Fruit fly (Drosophila melanogaster) whole organism, embryonic: ENCODE measurements around the gene Mgstl.

Source experiments
- ATbp ChIP-seq: fragments of 200-800 bp; sonication (Bioruptor generic); optimal IDR thresholded peaks from 2 replicates; lab custom pipeline; 2017; ENCODE audit warnings: missing biosample characterization, mild to moderate bottlenecking, missing genetic modification characterization, missing genetic modification reagents
- Abd-B ChIP-seq: fragments of 200-800 bp; sonication (Bioruptor generic); optimal IDR thresholded peaks from 2 replicates; lab custom pipeline; 2018; ENCODE audit warnings: missing biosample characterization, mild to moderate bottlenecking, missing genetic modification characterization, moderate library complexity
- Asciz ChIP-seq: fragments of 200-800 bp; sonication (Bioruptor generic); optimal IDR thresholded peaks from 2 replicates; lab custom pipeline; 2017; ENCODE audit warnings: missing biosample characterization, mild to moderate bottlenecking, missing genetic modification characterization, missing genetic modification reagents
- B-H2 ChIP-seq: fragments of 200-800 bp; sonication (Bioruptor generic); optimal IDR thresholded peaks from 2 replicates; lab custom pipeline; 2018; ENCODE audit warnings: missing biosample characterization, mild to moderate bottlenecking, missing genetic modification characterization
- CG10654 ChIP-seq: fragments of 200-800 bp; sonication (Bioruptor generic); optimal IDR thresholded peaks from 2 replicates; lab custom pipeline; 2016; ENCODE audit warnings: missing biosample characterization, missing genetic modification characterization
- CG13894 ChIP-seq: fragments of 200-800 bp; sonication (Bioruptor generic); optimal IDR thresholded peaks from 3 replicates; lab custom pipeline; 2018; ENCODE audit warnings: missing biosample characterization, mild to moderate bottlenecking, missing genetic modification characterization, moderate library complexity
- CG16813 ChIP-seq: fragments of 200-800 bp; sonication (Bioruptor generic); IDR thresholded peaks from 3 replicates; pipeline ENCODE4 v1.3.6; 2022; ENCODE audit warnings: missing biosample characterization, missing genetic modification characterization; ENCODE audit not compliant: partially characterized antibody
- CG2120 ChIP-seq: fragments of 200-800 bp; sonication (Bioruptor generic); optimal IDR thresholded peaks from 3 replicates; lab custom pipeline; 2016; ENCODE audit warnings: missing biosample characterization, missing genetic modification characterization
- CG43689 ChIP-seq: fragments of 200-800 bp; sonication (Bioruptor generic); IDR thresholded peaks from 2 replicates; pipeline ENCODE4 v1.3.6; 2022; ENCODE audit warnings: missing biosample characterization, missing genetic modification characterization
- CG6689 ChIP-seq: fragments of 200-800 bp; sonication (Bioruptor generic); IDR thresholded peaks from 2 replicates; pipeline ENCODE4 v1.3.6; 2022; ENCODE audit warnings: missing biosample characterization, missing genetic modification characterization
- CG6813 ChIP-seq: fragments of 200-800 bp; sonication (Bioruptor generic); optimal IDR thresholded peaks from 2 replicates; lab custom pipeline; 2017; ENCODE audit warnings: missing biosample characterization, missing genetic modification characterization, mild to moderate bottlenecking, moderate library complexity, missing genetic modification reagents
- CG8281 ChIP-seq: fragments of 200-800 bp; sonication (Bioruptor generic); optimal IDR thresholded peaks from 2 replicates; lab custom pipeline; 2018; ENCODE audit warnings: missing biosample characterization, mild to moderate bottlenecking, missing genetic modification characterization, moderate library complexity
- CG8924 ChIP-seq: fragments of 200-800 bp; optimal IDR thresholded peaks from 3 replicates; lab custom pipeline; 2019; ENCODE audit warnings: missing biosample characterization, mild to moderate bottlenecking, missing genetic modification characterization, moderate library complexity
- CHES-1-like ChIP-seq: fragments of 200-800 bp; sonication (Bioruptor generic); optimal IDR thresholded peaks from 2 replicates; lab custom pipeline; 2016; ENCODE audit warnings: missing biosample characterization, missing genetic modification characterization
- Deaf1 ChIP-seq: fragments of 200-800 bp; optimal IDR thresholded peaks from 3 replicates; lab custom pipeline; 2019; ENCODE audit warnings: missing biosample characterization, mild to moderate bottlenecking, missing genetic modification characterization, moderate library complexity
- Elba2 ChIP-seq: fragments of 200-800 bp; sonication (Bioruptor generic); optimal IDR thresholded peaks from 3 replicates; lab custom pipeline; 2016; ENCODE audit warnings: missing biosample characterization, missing genetic modification characterization
- HLH54F ChIP-seq: fragments of 200-800 bp; sonication (Bioruptor generic); optimal IDR thresholded peaks from 3 replicates; lab custom pipeline; 2016; ENCODE audit warnings: missing biosample characterization, missing genetic modification characterization
- Hmx ChIP-seq: fragments of 200-800 bp; sonication (Bioruptor generic); optimal IDR thresholded peaks from 2 replicates; lab custom pipeline; 2016; ENCODE audit warnings: missing biosample characterization, missing genetic modification characterization
- Hsf ChIP-seq: fragments of 200-800 bp; sonication (Bioruptor generic); optimal IDR thresholded peaks from 3 replicates; lab custom pipeline; 2016; ENCODE audit warnings: missing biosample characterization, missing genetic modification characterization
- Jarid2 ChIP-seq: fragments of 200-800 bp; sonication (Bioruptor generic); optimal IDR thresholded peaks from 3 replicates; lab custom pipeline; 2017; ENCODE audit warnings: mild to moderate bottlenecking, missing biosample characterization, missing genetic modification reagents, missing genetic modification characterization
- Max ChIP-seq: fragments of 200-800 bp; sonication (Bioruptor generic); optimal IDR thresholded peaks from 2 replicates; lab custom pipeline; 2016; ENCODE audit warnings: missing biosample characterization, mild to moderate bottlenecking, missing genetic modification characterization
- Meics ChIP-seq: fragments of 200-800 bp; sonication (Bioruptor generic); optimal IDR thresholded peaks from 2 replicates; lab custom pipeline; 2017; ENCODE audit warnings: missing biosample characterization, mild to moderate bottlenecking, missing genetic modification characterization
- Myb ChIP-seq: fragments of 200-800 bp; sonication (Bioruptor generic); optimal IDR thresholded peaks from 2 replicates; lab custom pipeline; 2016; ENCODE audit warnings: missing biosample characterization, missing genetic modification characterization
- Optix ChIP-seq: fragments of 200-800 bp; sonication (Bioruptor generic); IDR thresholded peaks from 3 replicates; pipeline ENCODE4 v1.3.6; 2022; ENCODE audit warnings: missing biosample characterization, missing genetic modification characterization
- Sin3A ChIP-seq: fragments of >200 bp; optimal IDR thresholded peaks from 2 replicates; lab custom pipeline; 2018
- Stat92E ChIP-seq, 3 experiments: fragments of >200 bp in 2 of 3; fragments of 200-800 bp in 1 of 3; sonication (Bioruptor generic) in 1 of 3; optimal IDR thresholded peaks; 2 replicates each; lab custom pipeline; 2017 to 2019; ENCODE audit warnings: missing biosample characterization in 3 of 3, missing genetic modification characterization in 3 of 3, mild to moderate bottlenecking in 1 of 3, moderate library complexity in 1 of 3
- Taf1 ChIP-seq: fragments of 200-800 bp; sonication (Bioruptor generic); IDR thresholded peaks from 2 replicates; pipeline ENCODE4 v1.3.6; 2022; ENCODE audit warnings: missing biosample characterization, missing genetic modification characterization
- Usf ChIP-seq: fragments of 200-800 bp; sonication (Bioruptor generic); optimal IDR thresholded peaks from 2 replicates; lab custom pipeline; 2017; ENCODE audit warnings: missing genotype, missing biosample characterization, missing genetic modification characterization
- Xbp1 ChIP-seq: fragments of 200-800 bp; sonication (Bioruptor generic); optimal IDR thresholded peaks from 3 replicates; lab custom pipeline; 2016; ENCODE audit warnings: missing biosample characterization, mild to moderate bottlenecking, missing genetic modification characterization
- ap ChIP-seq: fragments of 200-800 bp; sonication (Bioruptor generic); IDR thresholded peaks from 2 replicates; pipeline ENCODE4 v1.3.6; 2022; ENCODE audit warnings: missing biosample characterization, missing genetic modification characterization
- az2 ChIP-seq: fragments of 200-800 bp; sonication (Bioruptor generic); optimal IDR thresholded peaks from 3 replicates; lab custom pipeline; 2016; ENCODE audit warnings: missing biosample characterization, missing genetic modification characterization
- bab2 ChIP-seq: fragments of 200-800 bp; sonication (Bioruptor generic); optimal IDR thresholded peaks from 2 replicates; lab custom pipeline; 2016; ENCODE audit warnings: missing biosample characterization, missing genetic modification characterization
- cas ChIP-seq: fragments of 200-800 bp; sonication (Bioruptor generic); IDR thresholded peaks from 2 replicates; pipeline ENCODE4 v1.3.6; 2022; ENCODE audit warnings: missing biosample characterization, missing genetic modification characterization
- croc ChIP-seq: fragments of 200-800 bp; sonication (Bioruptor generic); conservative IDR thresholded peaks from 3 replicates; pipeline ENCODE4 v1.3.6; 2022; ENCODE audit warnings: missing biosample characterization, missing genetic modification characterization
- crp ChIP-seq, 2 experiments: fragments of 200-800 bp; sonication (Bioruptor generic); optimal IDR thresholded peaks; 2 replicates in 1 of 2; 3 replicates in 1 of 2; lab custom pipeline; 2017; ENCODE audit warnings: missing biosample characterization in 2 of 2, missing genetic modification characterization in 2 of 2, mild to moderate bottlenecking in 1 of 2, moderate library complexity in 1 of 2
- cwo ChIP-seq: fragments of 200-800 bp; sonication (Bioruptor generic); optimal IDR thresholded peaks from 3 replicates; lab custom pipeline; 2017; ENCODE audit warnings: missing biosample characterization, missing genetic modification characterization, mild to moderate bottlenecking, moderate library complexity, missing genetic modification reagents
- disco-r ChIP-seq: fragments of 200-800 bp; sonication (Bioruptor generic); optimal IDR thresholded peaks from 2 replicates; lab custom pipeline; 2016; ENCODE audit warnings: missing biosample characterization, missing genetic modification characterization
- dpn ChIP-seq, 2 experiments: fragments of 200-800 bp; sonication (Bioruptor generic); optimal IDR thresholded peaks; 3 replicates each; lab custom pipeline; 2016; ENCODE audit warnings: missing biosample characterization in 2 of 2, missing genetic modification characterization in 2 of 2
- esg ChIP-seq: fragments of 200-800 bp; sonication (Bioruptor generic); conservative IDR thresholded peaks from 2 replicates; pipeline ENCODE4 v1.3.6; 2022; ENCODE audit warnings: missing biosample characterization, missing genetic modification characterization
- ftz-f1 ChIP-seq: fragments of 200-800 bp; sonication (Bioruptor generic); optimal IDR thresholded peaks from 2 replicates; lab custom pipeline; 2016; ENCODE audit warnings: missing biosample characterization, missing genetic modification characterization
- gt ChIP-seq: fragments of 200-800 bp; sonication (Bioruptor generic); IDR thresholded peaks from 2 replicates; pipeline ENCODE4 v1.3.6; 2022; ENCODE audit warnings: missing biosample characterization, missing genetic modification characterization
- h ChIP-seq: fragments of >200 bp; optimal IDR thresholded peaks from 2 replicates; lab custom pipeline; 2017
- ham ChIP-seq: fragments of 200-800 bp; sonication (Bioruptor generic); IDR thresholded peaks from 2 replicates; pipeline ENCODE4 v1.3.6; 2022; ENCODE audit warnings: missing biosample characterization, missing genetic modification characterization
- lilli ChIP-seq: fragments of 200-800 bp; sonication (Bioruptor generic); optimal IDR thresholded peaks from 3 replicates; lab custom pipeline; 2016; ENCODE audit warnings: missing biosample characterization, missing genetic modification characterization
- pho ChIP-seq: fragments of 200-800 bp; sonication (Bioruptor generic); optimal IDR thresholded peaks from 2 replicates; lab custom pipeline; 2016; ENCODE audit warnings: missing biosample characterization, missing genetic modification characterization
- scrt ChIP-seq: fragments of 200-800 bp; sonication (Bioruptor generic); optimal IDR thresholded peaks from 2 replicates; lab custom pipeline; 2018; ENCODE audit warnings: missing biosample characterization, mild to moderate bottlenecking, missing genetic modification characterization, moderate library complexity
- sd ChIP-seq: fragments of 200-800 bp; sonication (Bioruptor generic); optimal IDR thresholded peaks from 3 replicates; lab custom pipeline; 2018; ENCODE audit warnings: missing biosample characterization, mild to moderate bottlenecking, missing genetic modification characterization, moderate library complexity
- tup ChIP-seq: fragments of 200-800 bp; sonication (Bioruptor generic); optimal IDR thresholded peaks from 2 replicates; lab custom pipeline; 2016; ENCODE audit warnings: missing biosample characterization, mild to moderate bottlenecking, missing genetic modification characterization, moderate library complexity
- zen ChIP-seq: fragments of 200-800 bp; sonication (Bioruptor generic); optimal IDR thresholded peaks from 3 replicates; lab custom pipeline; 2018; ENCODE audit warnings: missing biosample characterization, mild to moderate bottlenecking, missing genetic modification characterization, moderate library complexity

The Mgstl gene

dm6 chrX:21053849-21054581, 12.1 kb downstream of the Mgstl start, which contains the start of the genes Stt3A and bves (continued):
- TF ChIP-seq crp (GFP tag; optimal IDR thresholded peaks at IDR 0.05; lab: Kevin White, UChicago) (peak; percentile 40 to 80), Abd-B (GFP tag; lab: Kevin White, UChicago) (peak; percentile 94), CG6813 (GFP tag; lab: Kevin White, UChicago) (peak; percentile 99), CG8281 (tag; lab: Kevin White, UChicago) (peak; percentile 90), Elba2 (GFP tag; lab: Kevin White, UChicago) (peak; percentile 75), zen (tag; lab: Kevin White, UChicago) (peak; percentile 97), disco-r (GFP tag; lab: Kevin White, UChicago) (peak; percentile 98), tup (GFP tag; lab: Kevin White, UChicago) (peak; percentile 94), CG2120 (GFP tag; lab: Kevin White, UChicago) (peak; percentile 99), Hmx (peak; percentile 94), sd (tag; lab: Kevin White, UChicago) (peak; percentile 93), gt (GFP tag; lab: Robert Waterston, UW) (peak; percentile 90), scrt (peak; percentile 96), cas (peak; percentile 93), HLH54F (GFP tag; lab: Kevin White, UChicago) (peak; percentile 98), CG16813 (GFP tag; lab: Robert Waterston, UW) (peak; percentile 59; the same call in 2 of the 3 replicates), pho (peak; percentile 98), CG10654 (peak; percentile 98), Taf1 (GFP tag; lab: Robert Waterston, UW) (peak; percentile 93), ham (GFP tag; lab: Robert Waterston, UW) (peak; percentile 84), Deaf1 (peak; percentile 85), Myb (peak; percentile 90), bab2 (GFP tag; lab: Kevin White, UChicago) (peak; percentile 98), esg (peak; percentile 96), h (lab: Kevin White, UChicago) (no peak), ftz-f1 (peak; percentile 86), B-H2 (GFP tag; lab: Kevin White, UChicago) (peak; percentile 96), CG43689 (GFP tag; lab: Robert Waterston, UW) (peak; percentile 94), az2 (GFP tag; lab: Kevin White, UChicago) (peak; percentile 99), Optix (GFP tag; lab: Robert Waterston, UW) (peak; percentile 96), dpn (GFP tag; optimal IDR thresholded peaks at IDR 0.05; lab: Kevin White, UChicago) (peak; percentile 98), Hsf (GFP tag; lab: Kevin White, UChicago) (peak; percentile 99), Sin3A (lab: Kevin White, UChicago) (no peak), ap (peak; percentile 97), CG8924 (tag; lab: Kevin White, UChicago) (peak; percentile 99), CG13894 (tag; lab: Kevin White, UChicago) (peak; percentile 96), Meics (GFP tag; lab: Kevin White, UChicago) (peak; percentile 98), Jarid2 (GFP tag; lab: Kevin White, UChicago) (peak; percentile 90), cwo (peak; percentile 97), croc (GFP tag; lab: Robert Waterston, UW) (peak; percentile 94), ATbp (GFP tag; lab: Kevin White, UChicago) (peak; percentile 99), Xbp1 (GFP tag; lab: Kevin White, UChicago) (peak; percentile 98), Max (peak; percentile 97), Usf (peak; percentile 96), CHES-1-like (GFP tag; lab: Kevin White, UChicago) (peak; percentile 99), Stat92E (GFP tag; optimal IDR thresholded peaks at IDR 0.05; lab: Kevin White, UChicago) (peak in 1 of 3 experiments; percentile 97), Asciz (GFP tag; lab: Kevin White, UChicago) (peak; percentile 99), lilli (peak; percentile 99), CG6689 (GFP tag; lab: Robert Waterston, UW) (peak; percentile 97)
